Worm (Caenorhabditis elegans) whole organism, L4 larva: ENCODE measurements around the gene T12A7.6.

ENCODE experiments used
- hmg-1.1 ChIP-seq: fragments of 200-800 bp; sonication (Bioruptor generic); IDR thresholded peaks from 2 replicates; pipeline ENCODE4 v1.3.6; 2022; ENCODE audit warnings: missing genetic modification reagents, missing genetic modification characterization, missing compliant biosample characterization
- lim-7 ChIP-seq: fragments of 200-800 bp; sonication (Bioruptor generic); IDR thresholded peaks from 2 replicates; pipeline ENCODE4 v1.3.6; 2022; ENCODE audit warnings: missing genetic modification characterization, missing compliant biosample characterization
- lin-13 ChIP-seq: fragments of 150-350 bp; optimal IDR thresholded peaks from 2 replicates; lab custom pipeline; 2014; ENCODE audit warnings: missing biosample characterization, missing genetic modification reagents, missing genetic modification characterization
- lin-15B ChIP-seq: fragments of 150-350 bp; sonication (generic microtip); optimal IDR thresholded peaks from 3 replicates; lab custom pipeline; 2014; ENCODE audit warnings: missing biosample characterization, missing genetic modification characterization
- lir-3 ChIP-seq: sonication (generic microtip); optimal IDR thresholded peaks from 2 replicates; lab custom pipeline; 2016; ENCODE audit warnings: mild to moderate bottlenecking, missing genetic modification characterization, missing compliant biosample characterization
- nhr-28 ChIP-seq: fragments of 150-350 bp; optimal IDR thresholded peaks from 2 replicates; lab custom pipeline; 2014; ENCODE audit warnings: missing biosample characterization, missing genetic modification characterization
- set-16 ChIP-seq: fragments of 200-800 bp; sonication (Bioruptor generic); IDR thresholded peaks from 2 replicates; pipeline ENCODE4 v1.3.6; 2022; ENCODE audit warnings: missing genetic modification reagents, missing genetic modification characterization, missing compliant biosample characterization
- tra-1 ChIP-seq: fragments of 200-800 bp; sonication (Bioruptor generic); IDR thresholded peaks from 2 replicates; pipeline ENCODE4 v1.3.6; 2022; ENCODE audit warnings: missing genetic modification reagents, missing genetic modification characterization, missing compliant biosample characterization
- unc-62 ChIP-seq, 3 experiments: fragments of 150-350 bp in 1 of 3; sonication (generic microtip); optimal IDR thresholded peaks in 2 of 3; peaks in 1 of 3; 1 replicate in 1 of 3; 2 replicates in 2 of 3; lab custom pipeline; 2014 to 2017; ENCODE audit warnings: missing biosample characterization in 3 of 3, missing genetic modification characterization in 3 of 3, missing genetic modification reagents in 3 of 3, missing genotype in 1 of 3

DNA sequence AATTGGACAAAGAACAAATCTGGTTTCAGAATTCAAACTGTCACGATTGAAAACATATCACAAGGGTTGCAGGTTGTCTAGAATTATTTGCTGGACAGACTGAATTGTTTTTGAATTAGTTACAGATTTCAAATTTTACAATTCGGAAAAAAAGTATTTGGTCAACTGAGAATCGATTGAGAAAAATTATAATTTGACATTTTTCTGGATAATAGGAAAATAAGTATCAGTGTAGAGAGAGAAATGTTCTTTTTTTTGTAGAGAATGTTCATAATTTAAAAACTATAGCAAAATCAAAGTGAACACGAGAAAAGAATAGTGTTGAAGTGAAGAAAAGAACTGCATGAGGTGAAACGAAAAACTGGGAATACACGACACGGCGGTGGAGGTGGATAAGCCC lies 48.3 kb upstream of the T12A7.6 start, which contains the start of gene dpy-20:
- TF ChIP-seq set-16 (no peak), hmg-1.1 (GFP tag; lab: Robert Waterston, UW) (no peak), unc-62 (GFP tag; optimal IDR thresholded peaks at IDR 0.05 in 1 of 2; lab: Kevin White, UChicago) (no peak), unc-62 (tag; optimal IDR thresholded peaks at IDR 0.05; lab: Kevin White, UChicago) (no peak), lim-7 (GFP tag; lab: Robert Waterston, UW) (no peak), lin-15B (tag; lab: Kevin White, UChicago) (no peak), nhr-28 (no peak), tra-1 (GFP tag; lab: Robert Waterston, UW) (no peak), lir-3 (tag; lab: Kevin White, UChicago) (no peak), lin-13 (GFP tag; lab: Kevin White, UChicago) (no peak)
